Fruit fly (Drosophila melanogaster) whole organism, embryonic: Measurements from ENCODE around the gene Spn88Ea.

Experiments
- CG10209 ChIP-seq: fragments of 200-800 bp; sonication (Bioruptor generic); optimal IDR thresholded peaks from 3 replicates; lab custom pipeline; 2017; ENCODE audit warnings: missing biosample characterization, mild to moderate bottlenecking, missing genetic modification characterization, missing genetic modification reagents
- CG10321 ChIP-seq: fragments of 200-800 bp; sonication (Bioruptor generic); IDR thresholded peaks from 2 replicates; pipeline ENCODE4 v1.3.6; 2022; ENCODE audit warnings: missing biosample characterization, missing genetic modification characterization
- CG10959 ChIP-seq: fragments of 200-800 bp; sonication (Bioruptor generic); IDR thresholded peaks from 2 replicates; pipeline ENCODE4 v1.3.6; 2022; ENCODE audit warnings: missing biosample characterization, missing genetic modification characterization
- CG12071 ChIP-seq: fragments of 200-800 bp; sonication (Bioruptor generic); optimal IDR thresholded peaks from 3 replicates; lab custom pipeline; 2018; ENCODE audit warnings: missing biosample characterization, mild to moderate bottlenecking, missing genetic modification characterization
- CG13296 ChIP-seq: fragments of 200-800 bp; sonication (Bioruptor generic); optimal IDR thresholded peaks from 3 replicates; lab custom pipeline; 2018; ENCODE audit warnings: missing biosample characterization, mild to moderate bottlenecking, missing genetic modification characterization
- CG14014 ChIP-seq: fragments of 200-800 bp; sonication (Bioruptor generic); IDR thresholded peaks from 2 replicates; pipeline ENCODE4 v1.3.6; 2022; ENCODE audit warnings: missing biosample characterization, missing genetic modification characterization
- CG15073 ChIP-seq: fragments of 200-800 bp; sonication (Bioruptor generic); optimal IDR thresholded peaks from 2 replicates; lab custom pipeline; 2016; ENCODE audit warnings: missing biosample characterization, missing genetic modification characterization
- CG1529 ChIP-seq: fragments of 200-800 bp; sonication (Bioruptor generic); optimal IDR thresholded peaks from 3 replicates; lab custom pipeline; 2018; ENCODE audit warnings: missing biosample characterization, missing genetic modification characterization
- CG17359 ChIP-seq: fragments of 200-800 bp; sonication (Bioruptor generic); optimal IDR thresholded peaks from 3 replicates; lab custom pipeline; 2018; ENCODE audit warnings: missing biosample characterization, mild to moderate bottlenecking, missing genetic modification characterization, moderate library complexity
- CG17612 ChIP-seq: fragments of 200-800 bp; sonication (Bioruptor generic); IDR thresholded peaks from 2 replicates; pipeline ENCODE4 v1.3.6; 2022; ENCODE audit warnings: missing biosample characterization, missing genetic modification characterization
- CG2712 ChIP-seq: fragments of 200-800 bp; optimal IDR thresholded peaks from 3 replicates; lab custom pipeline; 2019; ENCODE audit warnings: missing biosample characterization, mild to moderate bottlenecking, missing genetic modification characterization, moderate library complexity
- CG30020 ChIP-seq: fragments of 200-800 bp; optimal IDR thresholded peaks from 2 replicates; lab custom pipeline; 2019; ENCODE audit warnings: missing biosample characterization, mild to moderate bottlenecking, missing genetic modification characterization, moderate library complexity
- CG3407 ChIP-seq: fragments of 200-800 bp; sonication (Bioruptor generic); optimal IDR thresholded peaks from 2 replicates; lab custom pipeline; 2018; ENCODE audit warnings: missing biosample characterization, mild to moderate bottlenecking, missing genetic modification characterization
- CG42726 ChIP-seq: fragments of 200-800 bp; sonication (Bioruptor generic); IDR thresholded peaks from 2 replicates; pipeline ENCODE4 v1.3.6; 2022; ENCODE audit warnings: missing biosample characterization, missing genetic modification characterization; ENCODE audit not compliant: partially characterized antibody
- CG4404 ChIP-seq: fragments of 200-800 bp; sonication (Bioruptor generic); IDR thresholded peaks from 2 replicates; pipeline ENCODE4 v1.3.6; 2022; ENCODE audit warnings: missing biosample characterization, missing genetic modification characterization
- CG4730 ChIP-seq: fragments of 200-800 bp; sonication (Bioruptor generic); IDR thresholded peaks from 2 replicates; pipeline ENCODE4 v1.3.6; 2022; ENCODE audit warnings: missing biosample characterization, missing genetic modification characterization
- CG9215 ChIP-seq: fragments of 200-800 bp; sonication (Bioruptor generic); IDR thresholded peaks from 2 replicates; pipeline ENCODE4 v1.3.6; 2022; ENCODE audit warnings: missing biosample characterization, missing genetic modification characterization
- CG9932 ChIP-seq: fragments of 200-800 bp; sonication (Bioruptor generic); IDR thresholded peaks from 2 replicates; pipeline ENCODE4 v1.3.6; 2022; ENCODE audit warnings: missing biosample characterization, missing genetic modification characterization
- CTCF ChIP-seq: fragments of 200-800 bp; sonication (Bioruptor generic); optimal IDR thresholded peaks from 2 replicates; lab custom pipeline; 2017; ENCODE audit warnings: missing biosample characterization, mild to moderate bottlenecking, missing genetic modification characterization, moderate library complexity
- CrebB ChIP-seq: fragments of 200-800 bp; sonication (Bioruptor generic); optimal IDR thresholded peaks from 3 replicates; lab custom pipeline; 2018; ENCODE audit warnings: missing biosample characterization, mild to moderate bottlenecking, missing genetic modification characterization
- Dip3 ChIP-seq: fragments of 200-800 bp; sonication (Bioruptor generic); optimal IDR thresholded peaks from 3 replicates; lab custom pipeline; 2016; ENCODE audit warnings: missing biosample characterization, missing genetic modification characterization
- Dll ChIP-seq: fragments of 200-800 bp; sonication (Bioruptor generic); IDR thresholded peaks from 4 replicates; pipeline ENCODE4 v1.3.6; 2022; ENCODE audit warnings: missing biosample characterization, missing genetic modification characterization; ENCODE audit not compliant: partially characterized antibody
- Dref ChIP-seq: fragments of 200-800 bp; sonication (Bioruptor generic); IDR thresholded peaks from 2 replicates; pipeline ENCODE4 v1.3.6; 2022; ENCODE audit warnings: missing biosample characterization, missing genetic modification characterization
- ERR ChIP-seq: fragments of 200-800 bp; sonication (Bioruptor generic); optimal IDR thresholded peaks from 2 replicates; lab custom pipeline; 2016; ENCODE audit warnings: missing biosample characterization, missing genetic modification characterization
- H2.0 ChIP-seq: fragments of 200-800 bp; sonication (Bioruptor generic); IDR thresholded peaks from 2 replicates; pipeline ENCODE4 v1.3.6; 2022; ENCODE audit warnings: missing biosample characterization, missing genetic modification characterization
- Nf-YC ChIP-seq: fragments of 200-800 bp; optimal IDR thresholded peaks from 3 replicates; lab custom pipeline; 2019; ENCODE audit warnings: missing biosample characterization, mild to moderate bottlenecking, missing genetic modification characterization, moderate library complexity
- PHDP ChIP-seq: fragments of 200-800 bp; sonication (Bioruptor generic); optimal IDR thresholded peaks from 3 replicates; lab custom pipeline; 2018; ENCODE audit warnings: missing biosample characterization, mild to moderate bottlenecking, missing genetic modification characterization, moderate library complexity
- Pdp1 ChIP-seq, 2 experiments: fragments of 200-800 bp; sonication (Bioruptor generic); optimal IDR thresholded peaks; 3 replicates each; lab custom pipeline; 2016; ENCODE audit warnings: missing biosample characterization in 2 of 2, missing genetic modification characterization in 2 of 2, mild to moderate bottlenecking in 1 of 2, moderate library complexity in 1 of 2
- Rfx ChIP-seq: fragments of 200-800 bp; sonication (Bioruptor generic); IDR thresholded peaks from 2 replicates; pipeline ENCODE4 v1.3.6; 2022; ENCODE audit warnings: missing biosample characterization, missing genetic modification characterization
- Spps ChIP-seq: fragments of 200-800 bp; sonication (Bioruptor generic); optimal IDR thresholded peaks from 2 replicates; lab custom pipeline; 2018; ENCODE audit warnings: missing biosample characterization, mild to moderate bottlenecking, missing genetic modification characterization
- Trl ChIP-seq, 3 experiments: fragments of >200 bp in 2 of 3; fragments of 200-800 bp in 1 of 3; sonication (Bioruptor generic) in 1 of 3; optimal IDR thresholded peaks; 2 replicates in 1 of 3; 3 replicates in 2 of 3; lab custom pipeline; 2016 to 2017; ENCODE audit warnings: missing biosample characterization in 1 of 3, missing genetic modification characterization in 1 of 3
- ac ChIP-seq: fragments of 200-800 bp; sonication (Bioruptor generic); optimal IDR thresholded peaks from 3 replicates; lab custom pipeline; 2017; ENCODE audit warnings: missing biosample characterization, mild to moderate bottlenecking, missing genetic modification characterization
- bbx ChIP-seq: fragments of 200-800 bp; sonication (Bioruptor generic); IDR thresholded peaks from 2 replicates; pipeline ENCODE4 v1.3.6; 2022; ENCODE audit warnings: missing biosample characterization, missing genetic modification characterization; ENCODE audit not compliant: partially characterized antibody
- bcd ChIP-seq: fragments of 200-800 bp; sonication (Bioruptor generic); optimal IDR thresholded peaks from 2 replicates; lab custom pipeline; 2017; ENCODE audit warnings: missing biosample characterization, mild to moderate bottlenecking, missing genetic modification characterization
- chm ChIP-seq: fragments of 200-800 bp; sonication (Bioruptor generic); IDR thresholded peaks from 2 replicates; pipeline ENCODE4 v1.3.6; 2022; ENCODE audit warnings: missing biosample characterization, missing genetic modification characterization
- corto ChIP-seq: fragments of 200-800 bp; sonication (Bioruptor generic); optimal IDR thresholded peaks from 2 replicates; lab custom pipeline; 2016; ENCODE audit warnings: missing biosample characterization, mild to moderate bottlenecking, missing genetic modification characterization, moderate library complexity
- dmrt99B ChIP-seq: fragments of 200-800 bp; sonication (Bioruptor generic); optimal IDR thresholded peaks from 2 replicates; lab custom pipeline; 2018; ENCODE audit warnings: missing biosample characterization, mild to moderate bottlenecking, missing genetic modification characterization, moderate library complexity
- gsb ChIP-seq: fragments of 200-800 bp; sonication (Bioruptor generic); IDR thresholded peaks from 2 replicates; pipeline ENCODE4 v1.3.6; 2022; ENCODE audit warnings: missing biosample characterization, missing genetic modification characterization
- hbn ChIP-seq: fragments of 200-800 bp; sonication (Bioruptor generic); IDR thresholded peaks from 2 replicates; pipeline ENCODE4 v1.3.6; 2022; ENCODE audit warnings: missing biosample characterization, missing genetic modification characterization; ENCODE audit not compliant: partially characterized antibody
- jigr1 ChIP-seq: fragments of 200-800 bp; sonication (Bioruptor generic); IDR thresholded peaks from 3 replicates; pipeline ENCODE4 v1.3.6; 2022; ENCODE audit warnings: missing biosample characterization, missing genetic modification characterization
- kah ChIP-seq: fragments of 200-800 bp; sonication (Bioruptor generic); optimal IDR thresholded peaks from 2 replicates; lab custom pipeline; 2018; ENCODE audit warnings: missing biosample characterization, mild to moderate bottlenecking, missing genetic modification characterization
- ken ChIP-seq: fragments of 200-800 bp; sonication (Bioruptor generic); IDR thresholded peaks from 3 replicates; pipeline ENCODE4 v1.3.6; 2022; ENCODE audit warnings: missing biosample characterization, missing genetic modification characterization
- p53 ChIP-seq: fragments of 200-800 bp; sonication (Bioruptor generic); optimal IDR thresholded peaks from 2 replicates; lab custom pipeline; 2016; ENCODE audit warnings: missing biosample characterization, missing genetic modification characterization
- pb ChIP-seq: fragments of 200-800 bp; sonication (Bioruptor generic); optimal IDR thresholded peaks from 3 replicates; lab custom pipeline; 2016; ENCODE audit warnings: missing biosample characterization, missing genetic modification characterization
- repo ChIP-seq: fragments of 200-800 bp; sonication (Bioruptor generic); optimal IDR thresholded peaks from 2 replicates; lab custom pipeline; 2016; ENCODE audit warnings: missing biosample characterization, missing genetic modification characterization
- sob ChIP-seq: fragments of 200-800 bp; sonication (Bioruptor generic); IDR thresholded peaks from 2 replicates; pipeline ENCODE4 v1.3.6; 2022; ENCODE audit warnings: missing biosample characterization, missing genetic modification characterization
- tll ChIP-seq, 2 experiments: fragments of 200-800 bp in 1 of 2; fragments of >200 bp in 1 of 2; sonication (Bioruptor generic) in 1 of 2; optimal IDR thresholded peaks; 2 replicates each; lab custom pipeline; 2017 to 2019; ENCODE audit warnings: missing biosample characterization in 2 of 2, missing genetic modification characterization in 2 of 2, mild to moderate bottlenecking in 1 of 2, moderate library complexity in 1 of 2
- tna ChIP-seq: fragments of 200-800 bp; sonication (Bioruptor generic); IDR thresholded peaks from 2 replicates; pipeline ENCODE4 v1.3.6; 2022; ENCODE audit warnings: missing biosample characterization, missing genetic modification characterization; ENCODE audit not compliant: partially characterized antibody
- tx ChIP-seq: fragments of 200-800 bp; sonication (Bioruptor generic); optimal IDR thresholded peaks from 2 replicates; lab custom pipeline; 2016; ENCODE audit warnings: missing biosample characterization, missing genetic modification characterization
- vnd ChIP-seq: fragments of 200-800 bp; sonication (Bioruptor generic); IDR thresholded peaks from 3 replicates; pipeline ENCODE4 v1.3.6; 2022; ENCODE audit warnings: missing biosample characterization, missing genetic modification characterization; ENCODE audit not compliant: partially characterized antibody
- z ChIP-seq: fragments of 200-800 bp; sonication (Bioruptor generic); IDR thresholded peaks from 3 replicates; pipeline ENCODE4 v1.3.6; 2022; ENCODE audit warnings: missing biosample characterization, missing genetic modification characterization

The Spn88Ea gene

DNA sequence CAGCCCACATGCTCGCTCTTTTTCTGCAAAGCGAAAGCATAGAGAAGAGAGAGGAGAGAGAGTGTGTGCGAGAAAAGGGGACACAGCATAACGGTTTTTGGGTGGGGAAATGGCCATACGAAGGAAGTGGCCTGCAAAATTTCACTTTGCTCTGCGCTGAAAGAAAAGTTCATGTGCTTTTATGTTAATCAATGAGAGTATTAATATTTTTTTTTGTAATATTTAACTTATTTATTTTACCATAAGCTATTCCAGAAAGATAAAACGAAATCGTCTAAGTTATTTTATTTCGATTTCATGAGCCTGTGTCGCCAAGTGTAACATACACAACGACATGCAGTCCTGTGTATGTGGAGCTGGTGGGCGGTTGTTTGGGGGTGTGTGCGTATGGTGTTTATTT, 44.2 kb upstream of the Spn88Ea start (continued):
- TF ChIP-seq Rfx: peak; percentile 84
- no peak for TF ChIP-seq CG30020 (tag; lab: Kevin White, UChicago)
- peak; percentile 69 for TF ChIP-seq CG17359 (tag; lab: Kevin White, UChicago)
- peak; percentile 26; the same call in 1 of the 3 replicates for TF ChIP-seq jigr1 (GFP tag; lab: Robert Waterston, UW)
- no peak for TF ChIP-seq Pdp1 (GFP tag; optimal IDR thresholded peaks at IDR 0.05; lab: Kevin White, UChicago)
- TF ChIP-seq CG1529: no peak
- TF ChIP-seq CG4404 (GFP tag; lab: Robert Waterston, UW): peak; percentile 52
- no peak for TF ChIP-seq CG12071
- TF ChIP-seq CG17612 (GFP tag; lab: Robert Waterston, UW): peak; percentile 52; the same call in 1 of the 2 replicates
- no peak for TF ChIP-seq pb
- TF ChIP-seq CG13296: no peak
- TF ChIP-seq CTCF: no peak
- TF ChIP-seq tx (GFP tag; lab: Kevin White, UChicago): no peak
- no peak for TF ChIP-seq tna
- TF ChIP-seq CG10959: no peak
- no peak for TF ChIP-seq z (GFP tag; lab: Robert Waterston, UW)
- no peak for TF ChIP-seq ac
- peak; percentile 65; the same call in 1 of the 3 replicates for TF ChIP-seq ken
- TF ChIP-seq tll (GFP tag; optimal IDR thresholded peaks at IDR 0.05; lab: Kevin White, UChicago): no peak
- no peak for TF ChIP-seq hbn (GFP tag; lab: Robert Waterston, UW)
- TF ChIP-seq CG10209 (GFP tag; lab: Kevin White, UChicago): no peak
- TF ChIP-seq CG10321 (GFP tag; lab: Robert Waterston, UW): peak; percentile 30; the same call in 1 of the 2 replicates
- TF ChIP-seq CG15073 (GFP tag; lab: Kevin White, UChicago): no peak
- no peak for TF ChIP-seq CG42726 (GFP tag; lab: Robert Waterston, UW)
- TF ChIP-seq CG14014 (GFP tag; lab: Robert Waterston, UW): peak; percentile 83
- TF ChIP-seq gsb (GFP tag; lab: Robert Waterston, UW): peak; percentile 57; the same call in 1 of the 2 replicates
- TF ChIP-seq bbx (GFP tag; lab: Robert Waterston, UW): no peak
- TF ChIP-seq H2.0 (GFP tag; lab: Robert Waterston, UW): peak; percentile 58
- peak; percentile 70 for TF ChIP-seq CG9215 (GFP tag; lab: Robert Waterston, UW)
- TF ChIP-seq Trl (optimal IDR thresholded peaks at IDR 0.05; lab: Kevin White, UChicago): peak; percentile 47 to 60
- no peak for TF ChIP-seq Trl (GFP tag; optimal IDR thresholded peaks at IDR 0.05; lab: Kevin White, UChicago)
- TF ChIP-seq p53 (GFP tag; lab: Kevin White, UChicago): no peak
- TF ChIP-seq Dll (GFP tag; lab: Robert Waterston, UW): no peak
- peak; percentile 79 for TF ChIP-seq sob (GFP tag; lab: Robert Waterston, UW)
- TF ChIP-seq kah: no peak
- peak; percentile 67 for TF ChIP-seq CrebB
- TF ChIP-seq PHDP (tag; lab: Kevin White, UChicago): no peak
- 0 out of 2 replicates have a peak, but pooled peaks have one; percentile 53 for TF ChIP-seq chm
- TF ChIP-seq Dip3 (GFP tag; lab: Kevin White, UChicago): peak; percentile 34
- no peak for TF ChIP-seq Nf-YC (tag; lab: Kevin White, UChicago)
- peak; percentile 65 for TF ChIP-seq bcd (GFP tag; lab: Kevin White, UChicago)
- no peak for TF ChIP-seq CG3407 (GFP tag; lab: Kevin White, UChicago)
- no peak for TF ChIP-seq vnd (GFP tag; lab: Robert Waterston, UW)
- no peak for TF ChIP-seq Spps (tag; lab: Kevin White, UChicago)
- TF ChIP-seq dmrt99B (tag; lab: Kevin White, UChicago): no peak
- TF ChIP-seq CG9932 (GFP tag; lab: Robert Waterston, UW): peak; percentile 81
- TF ChIP-seq CG2712 (tag; lab: Kevin White, UChicago): peak; percentile 73
- no peak for TF ChIP-seq ERR (GFP tag; lab: Kevin White, UChicago)
- TF ChIP-seq repo: no peak
- TF ChIP-seq CG4730: peak; percentile 62
- no peak for TF ChIP-seq corto (GFP tag; lab: Kevin White, UChicago)
- TF ChIP-seq Dref: no peak
